Worm (Caenorhabditis elegans) whole organism, dauer: ENCODE data around the gene F53F4.17.

ENCODE experiments used
- unc-62 ChIP-seq: sonication (generic microtip); optimal IDR thresholded peaks from 2 replicates; lab custom pipeline; 2017; ENCODE audit warnings: missing biosample characterization, missing genetic modification reagents, missing genetic modification characterization

The F53F4.17 gene

ce11 chrV:13625517-13626097, 37.6 kb downstream of the F53F4.17 start, which contains the start of the genes nduv-2 and F53F4.12:
Gene nduv-2 (minus strand): TSS chrV:13625567.
Gene F53F4.12 (plus strand): TSS chrV:13626047.
- no peak for TF ChIP-seq unc-62 (GFP tag; lab: Kevin White, UChicago)

- no peak for TF ChIP-seq unc-62 (GFP tag; lab: Kevin White, UChicago)
Observed at ce11 chrV:13627103-13627623, 39.2 kb downstream of the F53F4.17 start, which contains the start of gene sde-2. Gene sde-2 (plus strand): TSS chrV:13627573.

ce11 chrV:13634149-13634548, 46.1 kb downstream of the F53F4.17 start, which contains the start of gene H37A05.2:
Gene H37A05.2 (minus strand): TSS chrV:13634249.
- no peak for TF ChIP-seq unc-62 (GFP tag; lab: Kevin White, UChicago)

- TF ChIP-seq unc-62 (GFP tag; lab: Kevin White, UChicago): no peak
Observed at ce11 chrV:13636411-13636810, 48.4 kb downstream of the F53F4.17 start.

DNA sequence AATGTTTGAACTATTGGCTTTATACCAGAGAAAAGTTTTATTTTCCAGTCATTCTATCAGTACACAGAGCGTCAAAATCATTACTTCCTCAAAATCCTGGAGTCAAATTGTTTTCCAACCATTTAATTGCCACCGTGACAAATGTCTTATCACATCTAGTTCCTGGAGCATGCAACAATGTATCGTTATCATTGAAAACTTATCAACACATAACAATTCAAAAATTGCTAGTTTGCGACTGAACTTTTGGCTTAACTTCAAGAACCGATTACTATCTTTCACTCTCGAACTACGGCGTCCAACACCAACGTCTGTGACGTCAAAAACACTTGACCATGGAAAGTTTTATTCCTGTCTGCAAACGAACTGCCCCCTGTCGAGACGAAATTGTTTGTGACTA, 50.0 kb downstream of the F53F4.17 start:
- TF ChIP-seq unc-62 (GFP tag; lab: Kevin White, UChicago): no peak
